Worm (Caenorhabditis elegans) whole organism, L4/young adult: ENCODE measurements around the gene srh-73.

Experiments used
- W03F9.2 ChIP-seq: fragments of 150-350 bp; optimal IDR thresholded peaks from 2 replicates; lab custom pipeline; 2014; ENCODE audit warnings: missing biosample characterization, missing genetic modification characterization
- dao-5 ChIP-seq: sonication (generic microtip); optimal IDR thresholded peaks from 2 replicates; lab custom pipeline; 2016; ENCODE audit warnings: missing genotype, missing genetic modification characterization, moderate library complexity, missing compliant biosample characterization
- him-1 ChIP-seq: sonication (generic microtip); optimal IDR thresholded peaks from 2 replicates; lab custom pipeline; 2016; ENCODE audit warnings: missing genotype, missing genetic modification reagents, missing genetic modification characterization, missing compliant biosample characterization

ce11 chrII:12496981-12497380, 15.0 kb upstream of the srh-73 start, which contains the start of gene T21B4.3:
- TF ChIP-seq W03F9.2 (tag; lab: Kevin White, UChicago) (no peak), dao-5 (tag; lab: Kevin White, UChicago) (no peak), him-1 (tag; lab: Kevin White, UChicago) (no peak)
